Worm (Caenorhabditis elegans) whole organism, mixed stage, embryonic: ENCODE results near the gene glt-4.

Experiments used
- bed-3 ChIP-seq: fragments of 200-800 bp; sonication (Bioruptor generic); optimal IDR thresholded peaks from 3 replicates; lab custom pipeline; 2018; ENCODE audit warnings: mild to moderate bottlenecking, missing genetic modification characterization, moderate library complexity, missing compliant biosample characterization
- blmp-1 ChIP-seq: fragments of 150-350 bp; optimal IDR thresholded peaks from 2 replicates; lab custom pipeline; 2014; ENCODE audit warnings: missing biosample characterization, missing genetic modification characterization
- ceh-39 ChIP-seq: fragments of 150-350 bp; optimal IDR thresholded peaks from 2 replicates; lab custom pipeline; 2014; ENCODE audit warnings: missing biosample characterization, missing genetic modification characterization
- ceh-43 ChIP-seq: fragments of 200-800 bp; sonication (Bioruptor generic); optimal IDR thresholded peaks from 2 replicates; lab custom pipeline; 2018; ENCODE audit warnings: mild to moderate bottlenecking, missing genetic modification characterization, moderate library complexity, missing compliant biosample characterization
- ceh-83 ChIP-seq: fragments of 200-800 bp; sonication (Bioruptor generic); optimal IDR thresholded peaks from 2 replicates; lab custom pipeline; 2018; ENCODE audit warnings: mild to moderate bottlenecking, missing genetic modification characterization, missing compliant biosample characterization
- cnd-1 ChIP-seq: fragments of 200-800 bp; sonication (Bioruptor generic); optimal IDR thresholded peaks from 2 replicates; lab custom pipeline; 2018; ENCODE audit warnings: mild to moderate bottlenecking, missing genetic modification characterization, missing compliant biosample characterization
- drap-1 ChIP-seq: fragments of 200-800 bp; sonication (Bioruptor generic); optimal IDR thresholded peaks from 3 replicates; lab custom pipeline; 2018; ENCODE audit warnings: mild to moderate bottlenecking, missing genetic modification characterization, missing compliant biosample characterization
- elt-1 ChIP-seq: sonication (generic microtip); optimal IDR thresholded peaks from 2 replicates; lab custom pipeline; 2017; ENCODE audit warnings: missing genetic modification characterization, mild to moderate bottlenecking, missing compliant biosample characterization, antibody characterized with exemption, moderate library complexity, borderline replicate concordance; ENCODE audit not compliant: insufficient read depth
- elt-3 ChIP-seq: fragments of 150-350 bp; optimal IDR thresholded peaks from 2 replicates; lab custom pipeline; 2014; ENCODE audit warnings: missing biosample characterization, missing genetic modification characterization
- flh-1 ChIP-seq: fragments of 200-800 bp; sonication (Bioruptor generic); optimal IDR thresholded peaks from 2 replicates; lab custom pipeline; 2018; ENCODE audit warnings: mild to moderate bottlenecking, missing genetic modification characterization, moderate library complexity, missing compliant biosample characterization
- ham-2 ChIP-seq: fragments of 200-800 bp; sonication (Bioruptor generic); optimal IDR thresholded peaks from 2 replicates; lab custom pipeline; 2018; ENCODE audit warnings: mild to moderate bottlenecking, missing genetic modification characterization, missing compliant biosample characterization
- hlh-1 ChIP-seq: fragments of 150-350 bp; optimal IDR thresholded peaks from 2 replicates; lab custom pipeline; 2014; ENCODE audit warnings: missing biosample characterization, missing genetic modification reagents, missing genetic modification characterization
- lin-13 ChIP-seq: fragments of 150-350 bp; optimal IDR thresholded peaks from 2 replicates; lab custom pipeline; 2014; ENCODE audit warnings: missing biosample characterization, missing genetic modification characterization
- lin-32 ChIP-seq: fragments of 200-800 bp; sonication (Bioruptor generic); optimal IDR thresholded peaks from 2 replicates; lab custom pipeline; 2018; ENCODE audit warnings: mild to moderate bottlenecking, missing genetic modification characterization, missing compliant biosample characterization
- lsy-2 ChIP-seq: fragments of 150-350 bp; optimal IDR thresholded peaks from 2 replicates; lab custom pipeline; 2014; ENCODE audit warnings: missing biosample characterization, missing genetic modification characterization
- mep-1 ChIP-seq: fragments of 150-350 bp; optimal IDR thresholded peaks from 2 replicates; lab custom pipeline; 2017; ENCODE audit warnings: missing biosample characterization, missing genetic modification reagents, missing genetic modification characterization, inconsistent platforms
- nhr-2 ChIP-seq: fragments of 150-350 bp; optimal IDR thresholded peaks from 2 replicates; lab custom pipeline; 2014; ENCODE audit warnings: missing biosample characterization, missing genetic modification characterization
- nhr-237 ChIP-seq: fragments of 150-350 bp; optimal IDR thresholded peaks from 2 replicates; lab custom pipeline; 2014; ENCODE audit warnings: missing biosample characterization, missing genetic modification characterization
- nhr-28 ChIP-seq: fragments of 150-350 bp; optimal IDR thresholded peaks from 2 replicates; lab custom pipeline; 2014; ENCODE audit warnings: missing biosample characterization, missing genetic modification characterization
- nhr-76 ChIP-seq: sonication (generic microtip); optimal IDR thresholded peaks from 2 replicates; lab custom pipeline; 2017; ENCODE audit warnings: missing biosample characterization, missing genetic modification characterization
- pha-4 ChIP-seq: fragments of 150-350 bp; optimal IDR thresholded peaks from 2 replicates; lab custom pipeline; 2018; ENCODE audit warnings: missing biosample characterization, missing genetic modification reagents, missing genetic modification characterization
- sem-2 ChIP-seq: fragments of 200-800 bp; sonication (Bioruptor generic); optimal IDR thresholded peaks from 2 replicates; lab custom pipeline; 2018; ENCODE audit warnings: mild to moderate bottlenecking, missing genetic modification characterization, missing compliant biosample characterization
- snpc-4 ChIP-seq: fragments of 150-350 bp; optimal IDR thresholded peaks from 2 replicates; lab custom pipeline; 2014; ENCODE audit warnings: missing biosample characterization, missing genetic modification characterization
- sptf-1 ChIP-seq: sonication (generic microtip); optimal IDR thresholded peaks from 2 replicates; lab custom pipeline; 2017; ENCODE audit warnings: mild to moderate bottlenecking, missing genetic modification characterization, moderate library complexity, missing compliant biosample characterization
- tbx-8 ChIP-seq: fragments of 200-800 bp; sonication (Bioruptor generic); optimal IDR thresholded peaks from 2 replicates; lab custom pipeline; 2018; ENCODE audit warnings: mild to moderate bottlenecking, missing genetic modification characterization, moderate library complexity, missing compliant biosample characterization
- unc-39 ChIP-seq: fragments of 150-350 bp; optimal IDR thresholded peaks from 2 replicates; lab custom pipeline; 2014; ENCODE audit warnings: missing biosample characterization, missing genetic modification characterization
- unc-62 ChIP-seq: fragments of 150-350 bp; optimal IDR thresholded peaks from 2 replicates; lab custom pipeline; 2014; ENCODE audit warnings: missing biosample characterization, missing genetic modification reagents, missing genetic modification characterization
- zip-8 ChIP-seq: fragments of 150-350 bp; optimal IDR thresholded peaks from 2 replicates; lab custom pipeline; 2014; ENCODE audit warnings: missing biosample characterization, missing genetic modification characterization
- ztf-11 ChIP-seq: fragments of 150-350 bp; optimal IDR thresholded peaks from 2 replicates; lab custom pipeline; 2014; ENCODE audit warnings: missing biosample characterization, missing genetic modification characterization

glt-4 gene

DNA sequence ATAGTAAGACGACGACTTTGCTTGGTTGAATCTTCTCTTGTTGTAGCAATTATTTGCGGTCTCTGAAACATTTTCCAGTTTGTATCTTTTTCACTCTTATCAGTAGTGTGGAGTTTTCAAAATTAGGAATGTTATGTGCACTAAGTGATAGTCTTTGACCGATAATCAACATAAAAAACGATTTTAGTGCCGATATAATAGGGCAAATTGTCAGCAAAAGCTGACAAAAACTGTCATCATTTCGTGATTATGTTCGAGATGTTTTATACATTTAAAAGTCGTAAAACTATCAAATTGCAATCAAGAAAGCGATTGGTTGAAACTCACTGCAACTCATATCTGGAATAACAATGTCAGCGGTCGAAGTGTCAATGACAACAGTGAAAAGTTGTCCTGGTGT lies 42.0 kb downstream of the glt-4 start:
- no peak for TF ChIP-seq ceh-43
- TF ChIP-seq flh-1 (GFP tag; lab: Kevin White, UChicago), result no peak
- TF ChIP-seq hlh-1 (tag; lab: Kevin White, UChicago), result no peak
- TF ChIP-seq cnd-1 (tag; lab: Kevin White, UChicago), result no peak
- TF ChIP-seq sptf-1 (tag; lab: Kevin White, UChicago), result no peak
- no peak for TF ChIP-seq blmp-1
- no peak for TF ChIP-seq mep-1 (tag; lab: Kevin White, UChicago)
- no peak for TF ChIP-seq nhr-237 (tag; lab: Kevin White, UChicago)
- TF ChIP-seq unc-62, result no peak
- no peak for TF ChIP-seq lsy-2

DNA sequence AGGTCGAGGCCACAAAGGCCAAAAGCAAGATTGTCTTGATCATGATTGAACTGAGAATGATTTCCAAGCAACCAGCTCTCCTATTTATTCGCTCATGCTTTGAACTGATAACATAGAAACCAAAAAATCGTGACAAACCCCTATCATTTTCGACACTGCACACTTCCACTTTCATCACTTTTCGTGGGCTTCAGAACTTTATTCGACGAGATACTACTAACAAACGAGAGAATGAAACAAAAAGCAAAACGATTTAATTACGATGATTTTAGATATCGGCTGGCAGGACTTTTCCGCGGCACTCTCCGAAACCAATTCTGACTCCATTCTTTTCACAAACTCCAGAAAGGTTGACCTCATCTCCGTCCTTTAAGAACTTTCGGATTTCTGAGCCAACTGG lies 43.3 kb downstream of the glt-4 start, which contains the start of gene asp-14:
asp-14 (minus strand) TSS at position 101 of the 400 bp plus-strand sequence.
- TF ChIP-seq snpc-4 (tag; lab: Kevin White, UChicago) (no peak), elt-1 (tag; lab: Kevin White, UChicago) (no peak)

DNA sequence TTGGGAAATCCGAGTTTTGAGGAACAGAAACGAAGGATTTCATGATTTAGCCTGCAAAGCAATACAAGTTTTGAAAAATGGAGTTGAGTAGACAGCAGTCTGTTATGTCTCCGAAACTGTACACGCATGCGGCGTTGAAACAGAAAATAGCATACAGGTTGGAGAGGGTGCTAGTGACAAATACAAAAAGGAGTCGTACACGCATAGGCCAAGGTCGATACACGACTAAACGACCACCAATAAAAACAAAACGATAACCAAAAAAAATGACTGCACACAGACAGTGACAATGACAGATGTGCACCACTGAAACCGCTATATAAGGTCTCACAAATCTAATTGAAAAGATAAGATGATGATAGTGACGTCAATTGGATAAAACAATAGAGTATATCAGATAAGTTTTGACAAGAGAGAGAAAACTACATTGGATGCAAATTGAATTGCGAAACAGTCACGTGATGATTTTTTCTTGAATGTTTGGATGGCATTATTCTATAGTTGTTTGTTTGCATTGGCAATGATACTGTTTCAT lies 45.7 kb downstream of the glt-4 start, which contains the start of gene fah-1:
fah-1 (minus strand) TSS at position 51 of the 535 bp plus-strand sequence.
- TF ChIP-seq nhr-76 (no peak), bed-3 (GFP tag; lab: Kevin White, UChicago) (no peak), unc-62 (peak; percentile 30), blmp-1 (no peak), drap-1 (GFP tag; lab: Kevin White, UChicago) (no peak), lin-32 (GFP tag; lab: Kevin White, UChicago) (no peak), pha-4 (tag; lab: Kevin White, UChicago) (no peak), nhr-28 (tag; lab: Kevin White, UChicago) (no peak), ham-2 (GFP tag; lab: Kevin White, UChicago) (no peak), nhr-2 (tag; lab: Kevin White, UChicago) (peak; percentile 56), unc-39 (tag; lab: Kevin White, UChicago) (no peak), elt-3 (peak; percentile 69)

DNA sequence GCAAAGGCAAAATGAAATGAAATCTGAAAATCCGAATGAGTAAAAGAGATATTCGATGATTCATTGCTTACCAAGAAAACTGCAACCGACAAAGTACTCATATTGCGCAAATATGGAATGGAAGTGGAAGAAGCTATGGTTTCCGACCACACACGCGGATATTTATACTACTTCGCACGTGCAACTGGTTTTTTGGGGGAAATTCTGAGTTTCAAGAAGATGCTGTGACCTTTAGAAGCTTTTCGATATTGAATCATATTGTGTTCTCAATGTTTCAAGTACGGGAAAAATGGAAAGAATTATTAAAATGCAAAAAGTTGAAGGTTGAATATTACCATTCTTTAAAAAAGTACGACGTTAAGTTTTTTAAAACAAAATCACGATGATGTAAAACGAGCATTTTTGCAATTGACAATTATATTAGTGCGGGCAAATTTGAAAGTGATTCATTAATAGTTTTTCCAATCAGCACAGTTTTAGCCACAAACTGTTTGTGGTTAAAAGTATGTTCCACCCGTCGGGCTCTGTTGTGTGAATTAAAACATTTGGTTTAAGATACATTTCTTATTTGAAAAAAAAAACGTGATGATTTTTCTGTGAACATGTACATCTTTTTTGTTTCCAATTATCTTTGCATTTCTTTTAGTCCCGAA lies 47.7 kb downstream of the glt-4 start, which contains the start of the genes grl-6 and K10C2.6:
grl-6 (minus strand) TSS at position 101 of the 653 bp plus-strand sequence.
K10C2.6 (plus strand) TSS at position 603 of the 653 bp plus-strand sequence.
- TF ChIP-seq elt-3, result no peak
- no peak for TF ChIP-seq ceh-39
- no peak for TF ChIP-seq tbx-8 (GFP tag; lab: Kevin White, UChicago)
- TF ChIP-seq bed-3 (GFP tag; lab: Kevin White, UChicago), result no peak
- TF ChIP-seq nhr-76, result no peak
- TF ChIP-seq ztf-11 (tag; lab: Kevin White, UChicago), result no peak
- TF ChIP-seq blmp-1, result no peak
- no peak for TF ChIP-seq sptf-1 (tag; lab: Kevin White, UChicago)
- TF ChIP-seq, all 35 proteins: peak for 0

ce11 chrX:6455157-6455556 lies 51.9 kb downstream of the glt-4 start, which contains the start of gene nas-33:
nas-33 (minus strand) TSS chrX:6455257.
- TF ChIP-seq sem-2 (no peak), unc-39 (tag; lab: Kevin White, UChicago) (no peak), nhr-28 (tag; lab: Kevin White, UChicago) (no peak), elt-1 (tag; lab: Kevin White, UChicago) (no peak), zip-8 (tag; lab: Kevin White, UChicago) (no peak), nhr-2 (tag; lab: Kevin White, UChicago) (no peak), nhr-76 (no peak), ceh-43 (no peak), flh-1 (GFP tag; lab: Kevin White, UChicago) (no peak), lin-13 (no peak), ceh-83 (no peak), ceh-39 (no peak), snpc-4 (tag; lab: Kevin White, UChicago) (no peak), sptf-1 (tag; lab: Kevin White, UChicago) (no peak), blmp-1 (no peak), hlh-1 (tag; lab: Kevin White, UChicago) (no peak), ztf-11 (tag; lab: Kevin White, UChicago) (no peak), unc-62 (no peak)
